Fruit fly (Drosophila melanogaster) whole organism, adult: Measurements from ENCODE around the gene TORIP.

Experiments
- CG11617 ChIP-seq: fragments of 200-800 bp; sonication (Bioruptor generic); optimal IDR thresholded peaks from 2 replicates; lab custom pipeline; 2017; ENCODE audit warnings: mild to moderate bottlenecking, missing biosample characterization, missing genetic modification reagents, missing genetic modification characterization
- CG12768 ChIP-seq: fragments of 200-800 bp; sonication (Bioruptor generic); optimal IDR thresholded peaks from 2 replicates; lab custom pipeline; 2017; ENCODE audit warnings: missing biosample characterization, missing genetic modification characterization, mild to moderate bottlenecking, moderate library complexity, missing genetic modification reagents
- CG14711 ChIP-seq: fragments of 200-800 bp; sonication (Bioruptor generic); optimal IDR thresholded peaks from 2 replicates; lab custom pipeline; 2018; ENCODE audit warnings: missing biosample characterization, mild to moderate bottlenecking, missing genetic modification characterization, moderate library complexity
- CG1620 ChIP-seq: fragments of 200-800 bp; sonication (Bioruptor generic); optimal IDR thresholded peaks from 2 replicates; lab custom pipeline; 2016; ENCODE audit warnings: missing biosample characterization, missing genetic modification characterization
- CG33017 ChIP-seq: fragments of 200-800 bp; sonication (Bioruptor generic); optimal IDR thresholded peaks from 2 replicates; lab custom pipeline; 2018; ENCODE audit warnings: missing biosample characterization, mild to moderate bottlenecking, missing genetic modification characterization, moderate library complexity
- CG5204 ChIP-seq: fragments of 200-800 bp; sonication (Bioruptor generic); optimal IDR thresholded peaks from 2 replicates; lab custom pipeline; 2016; ENCODE audit warnings: missing biosample characterization, missing genetic modification characterization
- CG7045 ChIP-seq: fragments of 200-800 bp; sonication (Bioruptor generic); optimal IDR thresholded peaks from 2 replicates; lab custom pipeline; 2017; ENCODE audit warnings: missing biosample characterization, mild to moderate bottlenecking, missing genetic modification characterization
- CG7101 ChIP-seq: fragments of 200-800 bp; sonication (Bioruptor generic); optimal IDR thresholded peaks from 2 replicates; lab custom pipeline; 2018; ENCODE audit warnings: missing biosample characterization, mild to moderate bottlenecking, missing genetic modification characterization, moderate library complexity
- Clk ChIP-seq: fragments of 200-800 bp; sonication (Bioruptor generic); optimal IDR thresholded peaks from 2 replicates; lab custom pipeline; 2017; ENCODE audit warnings: missing biosample characterization, missing genetic modification characterization
- Crg-1 ChIP-seq: fragments of 200-800 bp; sonication (Bioruptor generic); optimal IDR thresholded peaks from 2 replicates; lab custom pipeline; 2016; ENCODE audit warnings: missing biosample characterization, missing genetic modification characterization
- Hr96 ChIP-seq: fragments of 200-800 bp; sonication (Bioruptor generic); optimal IDR thresholded peaks from 2 replicates; lab custom pipeline; 2016; ENCODE audit warnings: missing biosample characterization, missing genetic modification characterization
- Mnt ChIP-seq: fragments of 200-800 bp; sonication (Bioruptor generic); optimal IDR thresholded peaks from 2 replicates; lab custom pipeline; 2016; ENCODE audit warnings: missing biosample characterization, mild to moderate bottlenecking, missing genetic modification characterization
- bab1 ChIP-seq: fragments of 200-800 bp; sonication (Bioruptor generic); optimal IDR thresholded peaks from 3 replicates; lab custom pipeline; 2019; ENCODE audit warnings: missing biosample characterization, mild to moderate bottlenecking, missing genetic modification characterization, moderate library complexity
- cic ChIP-seq: fragments of 200-800 bp; sonication (Bioruptor generic); optimal IDR thresholded peaks from 2 replicates; lab custom pipeline; 2017; ENCODE audit warnings: missing biosample characterization, mild to moderate bottlenecking, missing genetic modification characterization, moderate library complexity
- cnc ChIP-seq, 2 experiments: fragments of >200 bp; optimal IDR thresholded peaks; 2 replicates each; lab custom pipeline; 2017
- kay ChIP-seq: fragments of 200-800 bp; sonication (Bioruptor generic); peaks from one replicate; lab custom pipeline; 2016; ENCODE audit warnings: missing biosample characterization, missing genetic modification characterization, borderline replicate concordance
- ovo ChIP-seq: fragments of 200-800 bp; sonication (Bioruptor generic); optimal IDR thresholded peaks from 2 replicates; lab custom pipeline; 2016; ENCODE audit warnings: missing biosample characterization, missing genetic modification characterization
- pad ChIP-seq: fragments of 200-800 bp; sonication (Bioruptor generic); optimal IDR thresholded peaks from 3 replicates; lab custom pipeline; 2017; ENCODE audit warnings: missing biosample characterization, missing genetic modification characterization, mild to moderate bottlenecking, moderate library complexity, missing genetic modification reagents
- tj ChIP-seq: fragments of 200-800 bp; sonication (Bioruptor generic); optimal IDR thresholded peaks from 3 replicates; lab custom pipeline; 2017; ENCODE audit warnings: missing biosample characterization, mild to moderate bottlenecking, missing genetic modification characterization, moderate library complexity
- toe ChIP-seq: fragments of 200-800 bp; sonication (Bioruptor generic); optimal IDR thresholded peaks from 2 replicates; lab custom pipeline; 2016; ENCODE audit warnings: missing biosample characterization, missing genetic modification characterization

TORIP gene

DNA sequence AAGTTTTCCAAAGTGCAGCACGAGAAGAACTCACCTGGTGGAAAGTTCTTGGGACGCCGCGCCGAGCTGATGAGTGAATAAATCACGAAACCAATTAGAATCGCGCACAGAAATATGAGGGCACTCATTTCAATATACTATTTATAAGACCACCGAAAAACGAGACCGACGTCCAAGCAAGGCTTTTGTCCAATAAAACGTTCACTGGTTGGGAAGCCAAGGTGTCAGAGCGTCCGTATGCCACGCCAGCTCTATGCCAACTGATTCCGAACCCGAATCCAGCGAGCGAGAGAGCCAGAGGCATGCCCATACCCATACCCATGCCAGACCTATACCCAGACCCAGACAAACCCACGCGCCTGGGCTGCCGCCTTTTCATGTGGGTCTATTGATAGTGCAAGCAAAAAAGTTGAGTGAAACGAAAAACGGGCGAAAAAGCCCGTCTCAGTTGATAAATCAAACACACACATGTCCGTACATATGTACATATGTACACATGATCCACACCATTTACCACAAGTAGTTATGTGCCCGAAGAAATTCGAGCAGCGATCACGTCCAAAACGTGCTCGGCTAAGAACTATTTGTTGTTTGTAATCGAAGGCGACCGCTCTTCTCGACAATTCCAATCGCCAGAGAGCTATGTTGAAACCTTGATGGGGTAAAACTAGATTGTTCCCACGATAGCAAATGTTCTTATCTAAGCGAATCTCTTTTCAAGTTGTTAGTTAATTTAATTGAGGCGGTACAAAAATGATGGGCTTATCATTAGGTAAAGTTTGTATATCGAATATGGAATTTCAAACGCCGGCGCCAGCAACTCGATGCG lies 8.4 kb upstream of the TORIP start, which contains the start of gene Cyp305a1:
Cyp305a1 (minus strand) TSS at position 265 of the 829 bp plus-strand sequence.
- no peak for TF ChIP-seq CG7045 (GFP tag; lab: Kevin White, UChicago)
- peak; percentile 48 for TF ChIP-seq tj
- TF ChIP-seq CG12768 (GFP tag; lab: Kevin White, UChicago) = peak; percentile 3
- peak; percentile 37 for TF ChIP-seq bab1
- TF ChIP-seq Mnt (GFP tag; lab: Kevin White, UChicago) = peak; percentile 6

DNA sequence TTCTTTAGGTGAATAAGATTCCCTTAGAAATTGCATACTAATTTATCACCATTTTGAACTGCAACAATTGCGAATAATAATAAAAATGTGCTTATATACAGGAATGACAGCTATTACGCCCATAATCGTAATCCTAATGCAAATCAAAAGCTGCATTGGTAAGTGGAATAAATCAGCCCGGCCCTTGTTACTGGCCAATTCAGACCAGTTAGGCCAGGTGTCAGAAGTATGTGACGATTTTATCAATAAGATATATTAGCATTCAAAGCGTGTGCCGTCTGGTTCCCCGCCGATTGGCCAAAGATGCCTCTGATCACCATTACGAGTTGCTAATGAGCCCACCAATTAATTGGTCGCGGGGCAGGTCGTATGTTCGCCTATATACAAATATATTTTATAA lies 7.6 kb upstream of the TORIP start:
- no peak for TF ChIP-seq Mnt (GFP tag; lab: Kevin White, UChicago)
- no peak for TF ChIP-seq CG7045 (GFP tag; lab: Kevin White, UChicago)
- TF ChIP-seq bab1 = no peak
- TF ChIP-seq CG5204 (GFP tag; lab: Kevin White, UChicago) = no peak
- no peak for TF ChIP-seq CG33017 (tag; lab: Kevin White, UChicago)
- no peak for TF ChIP-seq CG12768 (GFP tag; lab: Kevin White, UChicago)
- no peak for TF ChIP-seq CG1620 (GFP tag; lab: Kevin White, UChicago)

DNA sequence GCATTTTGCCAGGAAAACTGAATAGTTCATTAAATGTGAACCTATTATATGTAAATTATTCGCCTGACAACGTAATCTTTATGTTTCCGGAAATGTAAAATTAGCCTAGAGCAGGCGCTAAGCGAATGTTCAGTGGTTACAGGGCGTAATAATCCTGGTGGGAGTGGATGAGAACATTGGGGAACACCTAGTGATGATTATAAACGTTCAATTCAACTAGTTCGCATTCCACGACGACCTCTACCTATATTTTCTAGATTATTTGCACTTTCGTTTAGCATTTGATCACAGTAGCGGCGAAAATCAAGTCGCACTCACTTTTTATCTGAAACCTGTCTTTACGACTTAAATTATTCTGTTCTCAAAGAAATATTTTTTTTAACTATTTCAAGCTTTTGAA lies 2.6 kb upstream of the TORIP start:
- TF ChIP-seq CG7045 (GFP tag; lab: Kevin White, UChicago) (no peak), Crg-1 (GFP tag; lab: Kevin White, UChicago) (no peak), ovo (GFP tag; lab: Kevin White, UChicago) (no peak), toe (GFP tag; lab: Kevin White, UChicago) (no peak), cnc (optimal IDR thresholded peaks at IDR 0.05; lab: Kevin White, UChicago) (no peak), CG11617 (GFP tag; lab: Kevin White, UChicago) (no peak), cic (GFP tag; lab: Kevin White, UChicago) (no peak), tj (no peak), CG33017 (tag; lab: Kevin White, UChicago) (no peak), CG14711 (tag; lab: Kevin White, UChicago) (no peak), CG1620 (GFP tag; lab: Kevin White, UChicago) (no peak), Mnt (GFP tag; lab: Kevin White, UChicago) (no peak), CG12768 (GFP tag; lab: Kevin White, UChicago) (no peak), CG5204 (GFP tag; lab: Kevin White, UChicago) (no peak), kay (GFP tag; lab: Kevin White, UChicago) (no peak), bab1 (no peak), CG7101 (tag; lab: Kevin White, UChicago) (no peak), Hr96 (GFP tag; lab: Kevin White, UChicago) (no peak), pad (GFP tag; lab: Kevin White, UChicago) (no peak), Clk (GFP tag; lab: Kevin White, UChicago) (no peak)

DNA sequence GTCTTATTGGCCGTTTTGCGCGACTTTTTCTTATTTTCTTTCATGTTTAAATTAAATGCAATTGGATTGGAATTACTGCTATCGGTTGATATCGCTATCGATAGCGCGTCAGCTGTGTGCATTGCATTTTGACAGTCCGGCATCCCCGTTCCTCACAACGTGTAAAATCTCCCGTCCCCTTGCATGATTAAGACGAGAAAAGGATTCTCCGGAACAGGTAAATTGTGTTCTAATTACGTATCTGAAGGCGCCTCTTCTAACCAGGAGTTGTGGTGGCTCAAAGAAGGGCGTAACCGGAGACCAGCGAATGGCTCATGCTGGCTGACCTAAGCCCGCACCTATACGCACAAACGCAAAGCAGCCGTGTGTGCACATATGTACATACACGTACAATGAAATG lies 2.2 kb upstream of the TORIP start, which contains the start of the genes CG14104 and Kap-alpha1:
CG14104 (minus strand) TSS at position 97 of the 400 bp plus-strand sequence.
Kap-alpha1 (plus strand) TSS at position 130 of the 400 bp plus-strand sequence.
- TF ChIP-seq bab1 (peak; percentile 9), cic (GFP tag; lab: Kevin White, UChicago) (peak; percentile 8), tj (peak; percentile 42), CG33017 (tag; lab: Kevin White, UChicago) (no peak), CG11617 (GFP tag; lab: Kevin White, UChicago) (peak; percentile 7), Mnt (GFP tag; lab: Kevin White, UChicago) (peak; percentile 76), pad (GFP tag; lab: Kevin White, UChicago) (no peak), Crg-1 (GFP tag; lab: Kevin White, UChicago) (peak; percentile 26)

DNA sequence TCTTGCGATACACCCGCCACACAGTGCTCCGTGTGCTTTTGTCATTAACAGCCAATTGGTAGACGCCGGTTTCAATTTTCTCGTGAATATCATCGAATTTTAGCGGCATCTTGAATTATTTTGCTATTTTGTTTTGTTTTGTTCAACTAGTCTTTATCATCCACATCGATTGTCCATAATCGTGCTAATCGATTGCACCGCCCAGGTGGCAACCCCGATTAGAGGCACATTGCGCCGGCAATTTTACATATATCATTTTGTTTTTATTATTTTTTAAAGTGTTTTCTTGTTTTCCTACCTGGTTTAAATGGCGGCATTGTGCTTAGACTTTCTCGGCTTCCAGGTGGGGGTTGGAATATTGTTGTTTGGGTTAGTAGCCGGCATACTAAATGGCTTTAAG lies 1.0 kb upstream of the TORIP start, which contains the start of gene CG34116:
CG34116 (minus strand) TSS at position 142 of the 400 bp plus-strand sequence.
- TF ChIP-seq pad (GFP tag; lab: Kevin White, UChicago) (no peak), CG1620 (GFP tag; lab: Kevin White, UChicago) (no peak), CG7045 (GFP tag; lab: Kevin White, UChicago) (no peak), cnc (optimal IDR thresholded peaks at IDR 0.05; lab: Kevin White, UChicago) (no peak), Mnt (GFP tag; lab: Kevin White, UChicago) (peak; percentile 18), CG33017 (tag; lab: Kevin White, UChicago) (no peak), bab1 (peak; percentile 24)

DNA sequence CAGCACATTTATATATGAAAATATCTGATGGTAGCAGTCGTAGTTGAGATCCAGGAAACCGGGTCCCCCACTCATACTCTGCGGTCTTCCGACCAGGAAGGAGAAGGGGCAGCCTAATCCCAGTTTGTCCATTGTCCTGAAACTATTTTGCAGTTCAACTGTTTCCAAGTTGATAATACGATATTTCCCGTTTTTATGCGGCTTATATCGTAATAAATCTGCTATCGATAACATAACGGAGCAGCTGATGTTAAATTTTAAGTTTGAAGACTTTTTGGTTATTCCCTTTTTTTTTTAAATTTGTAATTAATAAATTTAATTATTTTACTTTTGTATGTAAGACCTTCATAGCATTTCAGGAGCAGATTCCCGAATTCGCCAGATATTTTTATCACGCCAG lies 3.8 kb downstream of the TORIP start, which contains the start of gene CG14102:
CG14102 (minus strand) TSS at position 187 of the 400 bp plus-strand sequence.
- TF ChIP-seq Clk (GFP tag; lab: Kevin White, UChicago) (no peak), Mnt (GFP tag; lab: Kevin White, UChicago) (no peak), kay (GFP tag; lab: Kevin White, UChicago) (no peak)
